Fruit fly (Drosophila melanogaster): Measurements from ENCODE around the gene CG31198.
"Not testable (repeated sequence)": the region's sequence is repeated elsewhere in the genome, so short reads cannot be mapped to it uniquely, and the experiment has no call there.

CG31198 gene

dm6 chr3R:21753974-21754373 is at the start of gene CG31198:
TSS of gene CG31198 (plus strand) at chr3R:21754324.
- TF ChIP-seq CTCF (optimal IDR thresholded peaks at IDR 0.05) (no peak), CG8478 (optimal IDR thresholded peaks at IDR 0.05) (no peak)

- TF ChIP-seq CG8478 (optimal IDR thresholded peaks at IDR 0.05): no peak
- TF ChIP-seq CTCF (optimal IDR thresholded peaks at IDR 0.05): no peak
These were observed 49.7 kb upstream of the CG31198 start for dm6 chr3R:21704439-21704838.

- no peak for TF ChIP-seq CTCF (optimal IDR thresholded peaks at IDR 0.05)
- TF ChIP-seq CG8478 (optimal IDR thresholded peaks at IDR 0.05): no peak
These were observed 34.6 kb upstream of the CG31198 start, which contains the start of gene CG31176 for dm6 chr3R:21719420-21719933. TSS of gene CG31176 (minus strand) at chr3R:21719660.

- TF ChIP-seq CTCF (optimal IDR thresholded peaks at IDR 0.05) (no peak), CG8478 (optimal IDR thresholded peaks at IDR 0.05) (no peak)
These were observed 34.1 kb upstream of the CG31198 start for dm6 chr3R:21719934-21720431.

- TF ChIP-seq CTCF (optimal IDR thresholded peaks at IDR 0.05) (no peak), CG8478 (optimal IDR thresholded peaks at IDR 0.05) (no peak)
These were observed 31.7 kb upstream of the CG31198 start for dm6 chr3R:21722457-21722856.

dm6 chr3R:21726593-21726992 is 27.5 kb upstream of the CG31198 start:
- TF ChIP-seq CTCF (optimal IDR thresholded peaks at IDR 0.05) (no peak), CG8478 (optimal IDR thresholded peaks at IDR 0.05) (no peak)

- no peak for TF ChIP-seq CG8478 (optimal IDR thresholded peaks at IDR 0.05)
- TF ChIP-seq CTCF (optimal IDR thresholded peaks at IDR 0.05): no peak
These were observed 23.2 kb upstream of the CG31198 start for dm6 chr3R:21730955-21731354.

dm6 chr3R:21731682-21732081 is 22.4 kb upstream of the CG31198 start:
- TF ChIP-seq CTCF (optimal IDR thresholded peaks at IDR 0.05) (no peak), CG8478 (optimal IDR thresholded peaks at IDR 0.05) (no peak)

dm6 chr3R:21732901-21733300 is 21.2 kb upstream of the CG31198 start:
- no peak for TF ChIP-seq CG8478 (optimal IDR thresholded peaks at IDR 0.05)

dm6 chr3R:21736196-21736595 is 17.9 kb upstream of the CG31198 start, which contains the start of gene Sfp93F:
TSS of gene Sfp93F (minus strand) at chr3R:21736296.
- TF ChIP-seq CTCF, CG8478 (optimal IDR thresholded peaks at IDR 0.05): not testable (repeated sequence)

dm6 chr3R:21736749-21737148 is 17.4 kb upstream of the CG31198 start, which contains the start of gene CG42869:
TSS of gene CG42869 (minus strand) at chr3R:21736849.
- TF ChIP-seq CG8478 (optimal IDR thresholded peaks at IDR 0.05) (no peak), CTCF (optimal IDR thresholded peaks at IDR 0.05) (no peak)

- TF ChIP-seq CG8478 (optimal IDR thresholded peaks at IDR 0.05): no peak
These were observed 16.9 kb upstream of the CG31198 start, which contains the start of gene CG42870 for dm6 chr3R:21737264-21737663. TSS of gene CG42870 (minus strand) at chr3R:21737364.

dm6 chr3R:21739010-21739409 is 15.1 kb upstream of the CG31198 start, which contains the start of gene CG34034:
TSS of gene CG34034 (minus strand) at chr3R:21739110.
- no peak for TF ChIP-seq CTCF (optimal IDR thresholded peaks at IDR 0.05)
- TF ChIP-seq CG8478 (optimal IDR thresholded peaks at IDR 0.05): no peak

- TF ChIP-seq CTCF (optimal IDR thresholded peaks at IDR 0.05): no peak
- no peak for TF ChIP-seq CG8478 (optimal IDR thresholded peaks at IDR 0.05)
These were observed 14.3 kb upstream of the CG31198 start, which contains the start of gene CG5849 for dm6 chr3R:21739750-21740319. TSS of gene CG5849 (plus strand) at chr3R:21740105.

- no peak for TF ChIP-seq CTCF (optimal IDR thresholded peaks at IDR 0.05)
- TF ChIP-seq CG8478 (optimal IDR thresholded peaks at IDR 0.05): no peak
These were observed 13.3 kb upstream of the CG31198 start for dm6 chr3R:21740766-21741350.

- no peak for TF ChIP-seq CTCF (optimal IDR thresholded peaks at IDR 0.05)
- no peak for TF ChIP-seq CG8478 (optimal IDR thresholded peaks at IDR 0.05)
These were observed 9.1 kb upstream of the CG31198 start, which contains the start of gene CG31343 for dm6 chr3R:21744988-21745387. TSS of gene CG31343 (plus strand) at chr3R:21745266.
